Fruit fly (Drosophila melanogaster): ENCODE results near the gene CG18787.
"Not testable (repeated sequence)": the region's sequence is repeated elsewhere in the genome, so short reads cannot be mapped to it uniquely, and the experiment has no call there.

Gene CG18787

dm6 chr2L:11996509-11996908 is 2.6 kb downstream of the CG18787 start, which contains the start of gene Ada1-1:
Gene Ada1-1, plus strand, starts transcription at chr2L:11996809.
- not testable (repeated sequence) for TF ChIP-seq h, psq, ttk (optimal IDR thresholded peaks at IDR 0.05)

dm6 chr2L:11995332-11995790 is 3.8 kb downstream of the CG18787 start, which contains the start of the genes CG18789 and Qtzl:
Gene CG18789, minus strand, starts transcription at chr2L:11995432.
Gene Qtzl, plus strand, starts transcription at chr2L:11995740.
- TF ChIP-seq Myc, h, psq (optimal IDR thresholded peaks at IDR 0.05): not testable (repeated sequence)

dm6 chr2L:11992602-11993001 is 6.5 kb downstream of the CG18787 start, which contains the start of gene Ada1-2:
Gene Ada1-2, plus strand, starts transcription at chr2L:11992902.
- TF ChIP-seq psq, Myc, ttk (optimal IDR thresholded peaks at IDR 0.05): not testable (repeated sequence)

- TF ChIP-seq insv (optimal IDR thresholded peaks at IDR 0.05) (no peak), h (optimal IDR thresholded peaks at IDR 0.05) (no peak), Myc (optimal IDR thresholded peaks at IDR 0.05) (no peak), ttk (optimal IDR thresholded peaks at IDR 0.05) (no peak), Sin3A (optimal IDR thresholded peaks at IDR 0.05) (no peak), psq (optimal IDR thresholded peaks at IDR 0.05) (no peak)
Measured at dm6 chr2L:11990458-11991065, 8.6 kb downstream of the CG18787 start, which contains the start of gene escl. Gene escl, plus strand, starts transcription at chr2L:11990927.

DNA sequence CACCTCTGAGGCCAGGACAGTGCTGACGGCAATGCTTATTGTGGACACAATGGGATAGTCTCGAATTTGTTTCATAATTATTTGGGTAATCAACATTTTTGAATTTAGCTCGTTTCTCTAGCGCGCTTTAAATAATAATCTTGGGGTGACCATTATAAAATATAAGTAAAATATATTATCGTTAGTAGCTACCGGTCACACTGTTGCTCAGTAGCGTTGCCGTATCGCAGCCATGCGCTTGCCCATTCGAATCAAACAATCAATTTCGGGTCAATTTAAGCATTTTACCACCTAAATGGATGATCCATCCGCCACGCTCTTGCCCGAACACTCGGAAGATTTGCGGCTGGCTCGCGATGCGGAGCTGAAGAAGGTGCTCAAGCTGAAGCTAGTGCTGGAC is 9.4 kb downstream of the CG18787 start, which contains the start of the genes zuc and dgt2:
zuc (minus strand) TSS at position 154 of the 400 bp plus-strand sequence.
dgt2 (plus strand) TSS at position 208 of the 400 bp plus-strand sequence.
- no peak for TF ChIP-seq psq (optimal IDR thresholded peaks at IDR 0.05)

DNA sequence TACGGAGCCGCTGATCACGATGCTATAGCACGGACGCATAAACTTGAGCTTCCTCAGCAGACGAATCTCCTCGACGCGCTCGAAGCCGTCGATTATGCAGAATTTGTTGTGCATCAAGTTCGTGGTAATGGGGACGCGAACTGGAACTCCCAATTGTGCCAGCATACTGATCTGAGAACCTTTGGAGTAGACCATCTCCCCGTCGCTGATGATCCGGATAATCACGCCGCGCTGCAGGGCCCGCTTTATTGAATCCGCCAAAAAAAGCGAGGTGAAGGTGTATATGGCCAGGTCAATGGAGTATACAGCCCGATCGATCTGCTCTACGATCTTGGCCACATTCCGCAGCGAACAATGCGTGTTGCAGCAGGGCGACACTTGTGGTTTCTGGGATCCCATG is 9.9 kb downstream of the CG18787 start:
- peak; percentile 93 for TF ChIP-seq ttk (optimal IDR thresholded peaks at IDR 0.05)
- no peak for TF ChIP-seq h (optimal IDR thresholded peaks at IDR 0.05)

DNA sequence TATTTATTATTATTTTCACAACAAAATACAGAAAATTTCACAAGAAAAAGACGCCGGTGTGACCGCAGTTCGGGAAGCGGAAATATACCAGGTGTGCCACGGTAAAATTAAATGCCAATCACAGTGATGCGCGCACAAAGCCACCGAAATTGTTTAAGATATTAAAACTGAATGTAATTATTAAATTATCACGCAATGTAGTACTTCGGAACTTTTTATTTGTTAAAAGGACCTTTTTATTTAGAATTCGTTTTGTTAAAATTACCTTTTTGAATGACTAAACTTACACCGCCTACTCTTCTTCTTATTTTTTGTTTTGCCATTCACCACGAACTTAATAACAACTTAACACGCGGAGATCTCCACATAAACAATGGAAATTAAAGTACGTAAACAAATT is 11.2 kb downstream of the CG18787 start, which contains the start of the genes CG6686 and CG34163:
CG6686 (minus strand) TSS at position 95 of the 400 bp plus-strand sequence.
CG34163 (plus strand) TSS at position 326 of the 400 bp plus-strand sequence.
- TF ChIP-seq insv (optimal IDR thresholded peaks at IDR 0.05) (no peak), Sin3A (optimal IDR thresholded peaks at IDR 0.05) (no peak)

- TF ChIP-seq Sin3A (optimal IDR thresholded peaks at IDR 0.05) (no peak), h (optimal IDR thresholded peaks at IDR 0.05) (no peak), ttk (optimal IDR thresholded peaks at IDR 0.05) (no peak), psq (optimal IDR thresholded peaks at IDR 0.05) (no peak), insv (optimal IDR thresholded peaks at IDR 0.05) (no peak), Myc (optimal IDR thresholded peaks at IDR 0.05) (no peak)
Measured at dm6 chr2L:11981210-11981609, 17.9 kb downstream of the CG18787 start, which contains the start of gene CG16965. Gene CG16965, plus strand, starts transcription at chr2L:11981591.

- TF ChIP-seq Sin3A (optimal IDR thresholded peaks at IDR 0.05), result no peak
- TF ChIP-seq insv (optimal IDR thresholded peaks at IDR 0.05), result no peak
- no peak for TF ChIP-seq h (optimal IDR thresholded peaks at IDR 0.05)
- no peak for TF ChIP-seq psq (optimal IDR thresholded peaks at IDR 0.05)
- no peak for TF ChIP-seq ttk (optimal IDR thresholded peaks at IDR 0.05)
- TF ChIP-seq Myc (optimal IDR thresholded peaks at IDR 0.05), result no peak
Measured at dm6 chr2L:11980075-11980474, 19.1 kb downstream of the CG18787 start.

DNA sequence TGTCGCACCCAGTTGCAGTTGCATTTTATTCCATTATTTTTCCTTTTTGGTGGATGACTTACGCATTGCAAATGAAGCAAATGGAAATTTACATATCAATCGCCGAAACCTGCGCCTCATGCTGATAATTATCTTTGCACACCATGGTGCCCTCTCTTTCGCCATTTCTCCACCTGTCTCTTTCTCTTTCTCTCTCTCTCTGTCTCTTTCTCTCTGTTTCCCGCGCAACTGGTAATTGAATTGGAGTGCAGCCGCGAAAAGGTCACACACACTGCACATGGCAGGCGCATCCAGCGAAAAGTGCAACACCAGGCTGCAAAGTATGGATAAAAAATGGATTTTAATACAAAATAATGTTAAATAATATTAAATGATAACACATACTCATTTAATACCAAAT is 21.4 kb downstream of the CG18787 start:
- TF ChIP-seq h (optimal IDR thresholded peaks at IDR 0.05) (no peak), ttk (optimal IDR thresholded peaks at IDR 0.05) (no peak), Sin3A (optimal IDR thresholded peaks at IDR 0.05) (no peak), insv (optimal IDR thresholded peaks at IDR 0.05) (no peak), psq (optimal IDR thresholded peaks at IDR 0.05) (no peak)

- TF ChIP-seq h (optimal IDR thresholded peaks at IDR 0.05) (no peak), ttk (optimal IDR thresholded peaks at IDR 0.05) (no peak), insv (optimal IDR thresholded peaks at IDR 0.05) (no peak), Sin3A (optimal IDR thresholded peaks at IDR 0.05) (no peak), Myc (optimal IDR thresholded peaks at IDR 0.05) (no peak), psq (optimal IDR thresholded peaks at IDR 0.05) (no peak)
Measured at dm6 chr2L:11976955-11977354, 22.2 kb downstream of the CG18787 start.

DNA sequence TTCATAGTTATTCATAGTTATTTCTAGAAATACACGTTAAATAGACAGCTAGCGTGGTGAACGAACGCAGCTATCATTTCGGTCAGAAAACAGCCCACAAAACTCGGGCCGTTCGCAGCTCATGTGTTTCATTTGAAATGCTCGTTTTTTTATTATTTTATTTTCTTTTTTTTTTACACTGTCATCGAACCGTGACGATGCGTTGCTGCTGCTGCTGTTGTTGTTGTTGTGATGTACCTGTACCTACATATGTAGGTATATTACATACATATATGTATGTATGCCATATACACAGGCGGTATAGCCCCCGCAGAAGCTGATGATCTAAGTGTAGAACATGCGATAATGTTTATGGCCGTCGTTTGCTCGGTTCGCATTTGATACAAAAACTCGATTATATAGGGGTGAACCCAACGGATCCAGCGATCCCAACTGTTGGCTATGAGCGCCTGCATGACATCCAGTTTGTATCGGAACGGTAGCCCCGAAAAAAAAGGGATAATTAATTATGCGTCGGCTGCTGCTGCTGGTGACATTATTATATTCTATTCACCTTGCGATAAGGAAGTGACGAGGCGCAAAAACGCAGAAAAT is 25.9 kb downstream of the CG18787 start:
- TF ChIP-seq h (optimal IDR thresholded peaks at IDR 0.05), result no peak

DNA sequence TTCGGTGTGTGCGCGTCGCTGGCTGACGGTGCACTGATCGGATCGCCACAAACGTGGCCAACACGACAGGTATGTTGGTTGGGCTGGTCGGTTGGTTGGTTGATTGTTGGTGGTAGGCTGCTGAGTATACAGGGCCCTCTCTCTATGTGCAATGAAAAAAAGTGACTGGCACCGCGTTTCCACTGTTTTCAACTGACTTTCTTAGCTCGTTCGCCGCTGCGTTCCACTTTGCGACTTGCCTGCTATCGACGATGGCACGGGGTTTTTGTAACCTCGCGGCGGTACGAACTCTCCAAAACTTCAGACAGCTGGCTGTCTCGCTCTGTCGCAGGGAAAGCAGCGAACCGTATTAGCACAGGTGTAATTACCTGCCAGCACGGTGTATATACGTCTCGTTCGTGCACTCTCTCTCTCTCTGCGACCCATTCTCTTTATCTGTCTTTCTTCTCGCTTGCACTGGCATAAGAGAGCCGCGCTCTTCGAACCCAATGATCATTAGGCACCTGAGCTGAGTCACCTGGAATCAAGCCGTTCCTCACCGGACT is 28.2 kb downstream of the CG18787 start:
- TF ChIP-seq ttk (optimal IDR thresholded peaks at IDR 0.05) (no peak), Myc (optimal IDR thresholded peaks at IDR 0.05) (no peak), psq (optimal IDR thresholded peaks at IDR 0.05) (no peak), insv (optimal IDR thresholded peaks at IDR 0.05) (no peak), Sin3A (optimal IDR thresholded peaks at IDR 0.05) (no peak)

Data from Kc167 (cell line).